Worm (Caenorhabditis elegans): ENCODE measurements around the gene cit-1.1.

- no peak for TF ChIP-seq skn-1 (tag; optimal IDR thresholded peaks at IDR 0.05)
- no peak for TF ChIP-seq jun-1 (tag; optimal IDR thresholded peaks at IDR 0.05)
- TF ChIP-seq elt-1 (tag; optimal IDR thresholded peaks at IDR 0.05): no peak
- no peak for TF ChIP-seq nhr-25 (tag; optimal IDR thresholded peaks at IDR 0.05)
Measured at ce11 chrIII:7997447-7998046, 12.1 kb downstream of the cit-1.1 start.

All from whole organism, L3 larva.